Worm (Caenorhabditis elegans) whole organism, L2 larva: ENCODE data around the gene F09E5.11.

ENCODE experiments used
- ZK546.5 ChIP-seq: sonication (generic microtip); optimal IDR thresholded peaks from 2 replicates; lab custom pipeline; 2017; ENCODE audit warnings: missing biosample characterization, missing genetic modification characterization
- elt-3 ChIP-seq: sonication (generic microtip); optimal IDR thresholded peaks from 2 replicates; lab custom pipeline; 2017; ENCODE audit warnings: missing biosample characterization, missing genetic modification characterization
- lin-13 ChIP-seq: fragments of 150-350 bp; optimal IDR thresholded peaks from 2 replicates; lab custom pipeline; 2014; ENCODE audit warnings: missing biosample characterization, missing genetic modification reagents, missing genetic modification characterization
- nhr-11 ChIP-seq: fragments of 150-350 bp; optimal IDR thresholded peaks from 2 replicates; lab custom pipeline; 2014; ENCODE audit warnings: missing biosample characterization, missing genetic modification characterization
- snpc-4 ChIP-seq: fragments of 150-350 bp; optimal IDR thresholded peaks from 2 replicates; lab custom pipeline; 2014; ENCODE audit warnings: missing biosample characterization, missing genetic modification characterization

DNA sequence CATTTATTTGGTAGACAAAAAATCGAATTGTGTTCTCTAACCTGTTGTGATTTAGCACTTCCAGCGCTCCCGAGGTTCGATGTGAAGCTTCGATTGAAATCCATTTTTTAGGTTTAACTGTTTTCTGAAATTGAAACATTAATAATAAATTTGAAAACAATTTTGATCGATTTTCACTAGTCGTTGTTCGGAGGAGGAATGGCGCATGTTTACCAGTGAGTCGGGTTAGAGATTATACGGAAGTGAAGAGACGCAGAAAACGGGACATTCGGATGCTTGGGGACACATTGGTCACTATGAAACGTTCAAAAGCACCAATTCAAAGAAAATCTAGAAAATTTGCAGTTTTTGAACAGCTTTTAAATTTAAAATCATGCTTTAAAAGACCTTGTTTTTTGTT is 40.8 kb upstream of the F09E5.11 start, which contains the start of gene fbxl-3:
- TF ChIP-seq lin-13 (GFP tag; lab: Kevin White, UChicago) (no peak), elt-3 (no peak), snpc-4 (tag; lab: Kevin White, UChicago) (no peak), nhr-11 (tag; lab: Kevin White, UChicago) (no peak), ZK546.5 (tag; lab: Kevin White, UChicago) (no peak)
